Worm (Caenorhabditis elegans) whole organism, dauer: ENCODE measurements around the gene glb-15.

Experiments used
- unc-62 ChIP-seq: sonication (generic microtip); optimal IDR thresholded peaks from 2 replicates; lab custom pipeline; 2017; ENCODE audit warnings: missing biosample characterization, missing genetic modification reagents, missing genetic modification characterization

glb-15 gene

DNA sequence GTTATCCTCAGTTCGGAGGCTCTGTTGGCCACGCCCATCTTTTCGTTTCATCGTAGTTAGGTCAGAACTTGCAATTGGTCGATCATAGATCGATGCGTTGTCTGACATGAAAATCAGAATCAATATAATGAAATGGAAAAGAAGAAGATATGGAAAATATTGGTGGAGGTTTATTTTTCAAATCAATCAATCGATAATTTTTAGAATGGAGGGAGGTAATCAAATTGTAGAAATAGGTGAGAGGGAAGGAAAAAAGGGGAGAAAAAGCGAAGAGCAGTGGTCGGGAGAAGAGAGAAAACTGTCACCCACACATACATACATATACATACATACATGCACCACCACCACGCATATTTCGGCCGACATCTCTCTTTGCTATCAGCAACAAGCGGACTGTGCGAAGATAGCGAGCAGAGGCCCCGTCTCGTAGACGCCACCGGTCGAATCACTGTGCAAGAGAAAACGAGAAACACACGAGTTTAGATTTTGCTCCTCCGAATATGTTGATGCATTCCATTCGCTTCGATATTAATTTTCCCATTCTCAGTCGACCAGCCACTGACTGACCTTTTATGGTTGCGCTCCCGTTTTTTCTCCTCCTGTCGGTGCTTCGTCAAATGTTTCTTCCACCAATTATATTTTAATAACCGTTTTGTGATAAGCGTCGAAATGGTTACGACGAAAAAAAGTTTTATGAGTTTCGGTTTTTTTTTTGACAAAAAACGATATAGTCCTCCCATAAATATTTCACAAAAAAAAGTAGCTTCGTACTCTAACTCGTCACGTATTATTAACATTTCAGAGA lies 11.4 kb upstream of the glb-15 start, which contains the start of gene F35B12.10:
Gene F35B12.10, minus strand, starts transcription at position 51 of the 805 bp plus-strand sequence.
- TF ChIP-seq unc-62 (GFP tag; lab: Kevin White, UChicago): no peak

ce11 chrV:11627837-11628236 lies 9.8 kb upstream of the glb-15 start:
- TF ChIP-seq unc-62 (GFP tag; lab: Kevin White, UChicago): no peak

- no peak for TF ChIP-seq unc-62 (GFP tag; lab: Kevin White, UChicago)
Observed at ce11 chrV:11624954-11625353, 6.9 kb upstream of the glb-15 start.

DNA sequence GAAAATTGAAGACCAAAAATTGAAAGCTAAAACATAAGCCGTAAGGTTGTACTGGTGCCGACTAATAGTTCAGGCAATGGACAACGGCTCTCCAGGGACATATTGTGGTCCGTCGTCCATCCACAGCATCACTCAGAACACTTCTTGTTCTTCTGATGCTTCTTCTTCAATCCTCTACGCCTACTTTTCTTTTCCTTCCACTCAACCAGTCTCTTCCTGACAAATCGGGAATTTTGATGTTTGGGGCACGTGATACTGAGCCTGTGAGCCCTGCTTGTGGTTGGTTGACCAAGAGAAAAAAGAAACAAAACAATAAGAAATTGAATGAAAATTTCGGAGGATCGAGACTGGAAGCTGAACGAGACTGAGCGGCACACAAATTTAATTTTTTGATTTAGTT lies 3.2 kb upstream of the glb-15 start:
- no peak for TF ChIP-seq unc-62 (GFP tag; lab: Kevin White, UChicago)

ce11 chrV:11620081-11620480 lies 2.0 kb upstream of the glb-15 start:
- no peak for TF ChIP-seq unc-62 (GFP tag; lab: Kevin White, UChicago)

- no peak for TF ChIP-seq unc-62 (GFP tag; lab: Kevin White, UChicago)
Observed at ce11 chrV:11616813-11617212, 1.3 kb downstream of the glb-15 start.

DNA sequence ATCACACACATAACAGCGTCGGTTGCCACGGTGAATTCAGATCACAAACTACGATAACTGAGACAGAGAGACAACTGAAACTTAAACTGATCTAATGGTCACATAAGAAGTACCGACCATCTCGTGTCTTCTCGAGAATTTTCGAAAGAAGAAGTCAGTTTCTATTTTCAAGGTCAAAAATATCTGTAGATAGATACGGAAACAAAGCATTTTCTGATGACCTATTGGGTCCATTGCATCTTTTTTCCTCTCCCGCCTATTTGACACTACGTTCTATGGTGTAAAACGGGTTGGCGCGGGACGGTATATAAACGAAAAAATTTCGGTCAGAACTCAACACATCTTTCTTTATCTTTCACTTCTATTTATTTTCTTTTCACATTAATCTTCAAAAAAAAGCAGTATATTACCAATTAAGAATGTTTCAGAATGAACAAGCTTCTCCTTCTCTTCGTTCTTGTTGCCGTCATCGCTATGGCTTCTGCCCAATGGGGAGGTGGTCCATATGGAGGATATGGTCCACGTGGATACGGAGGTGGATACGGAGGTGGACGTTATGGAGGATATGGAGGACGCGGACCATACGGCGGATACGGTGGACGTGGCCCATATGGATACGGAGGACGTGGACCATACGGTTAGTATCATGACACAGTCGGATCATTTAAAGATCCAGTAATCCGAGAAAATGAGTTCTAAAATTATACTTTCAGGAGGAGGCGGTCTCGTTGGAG lies 2.0 kb downstream of the glb-15 start, which contains the start of gene nlp-24:
Gene nlp-24, plus strand, starts transcription at position 429 of the 734 bp plus-strand sequence.
- peak; percentile 11 for TF ChIP-seq unc-62 (GFP tag; lab: Kevin White, UChicago)

DNA sequence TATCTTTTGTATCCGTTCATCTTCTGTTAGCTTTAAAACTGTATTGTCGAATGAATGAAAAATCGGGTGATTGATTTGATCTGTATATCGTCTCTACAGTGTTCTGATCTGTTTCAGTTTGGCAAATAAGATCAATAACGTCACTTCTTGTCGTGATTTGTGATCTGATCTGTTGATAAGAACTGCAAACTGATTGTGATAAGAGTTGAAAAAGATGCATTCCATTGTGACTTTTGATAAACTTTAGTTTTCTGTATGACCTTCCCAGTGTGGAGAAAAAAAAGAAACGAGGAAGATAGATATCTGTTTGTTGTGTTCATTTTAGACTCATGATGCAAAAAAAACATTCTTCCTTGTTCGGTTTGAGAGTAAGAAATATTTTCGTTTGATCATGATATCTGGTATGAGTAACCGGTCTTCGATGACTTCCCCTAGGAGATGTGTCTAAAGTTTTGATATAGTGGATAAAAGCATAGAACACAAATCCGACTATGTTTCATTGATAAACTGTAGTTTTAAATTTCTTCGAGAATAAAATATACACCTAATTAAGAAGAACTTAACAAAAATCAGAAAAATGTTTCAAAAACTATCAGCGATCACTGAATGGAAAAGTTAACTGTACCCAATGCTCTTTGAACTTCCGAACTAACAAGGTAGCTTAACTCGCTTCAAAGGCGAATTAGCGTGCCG lies 3.1 kb downstream of the glb-15 start:
- no peak for TF ChIP-seq unc-62 (GFP tag; lab: Kevin White, UChicago)

- no peak for TF ChIP-seq unc-62 (GFP tag; lab: Kevin White, UChicago)
Observed at ce11 chrV:11613007-11613406, 5.1 kb downstream of the glb-15 start, which contains the start of gene tag-290. Gene tag-290, plus strand, starts transcription at chrV:11613307.

ce11 chrV:11610481-11610880 lies 7.6 kb downstream of the glb-15 start, which contains the start of gene sas-5:
Gene sas-5, plus strand, starts transcription at chrV:11610737.
- no peak for TF ChIP-seq unc-62 (GFP tag; lab: Kevin White, UChicago)

ce11 chrV:11610049-11610448 lies 8.0 kb downstream of the glb-15 start, which contains the start of gene piit-1:
Gene piit-1, minus strand, starts transcription at chrV:11610149.
- no peak for TF ChIP-seq unc-62 (GFP tag; lab: Kevin White, UChicago)

DNA sequence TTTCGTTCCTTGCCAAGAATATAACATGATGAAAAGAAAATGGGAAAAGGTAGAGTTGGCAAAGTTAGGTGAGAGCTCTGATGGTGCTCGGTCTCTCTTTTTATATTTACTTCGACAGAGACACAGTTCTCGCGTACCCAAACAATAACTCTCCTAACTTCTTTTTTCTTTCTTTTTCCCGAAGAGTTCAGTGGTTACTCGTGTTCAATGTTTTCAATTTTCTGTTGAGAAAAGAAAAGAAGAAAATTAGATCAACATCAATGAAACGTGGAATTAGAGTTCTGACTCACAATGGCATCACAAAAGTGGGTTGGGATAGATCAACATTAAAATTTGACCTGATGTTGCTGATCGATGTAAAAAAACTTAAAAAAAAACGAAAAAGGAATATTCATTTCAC lies 11.6 kb downstream of the glb-15 start, which contains the start of gene idpp-16:
Gene idpp-16, minus strand, starts transcription at position 101 of the 400 bp plus-strand sequence.
- no peak for TF ChIP-seq unc-62 (GFP tag; lab: Kevin White, UChicago)

- no peak for TF ChIP-seq unc-62 (GFP tag; lab: Kevin White, UChicago)
Observed at ce11 chrV:11605227-11605626, 12.8 kb downstream of the glb-15 start.

ce11 chrV:11604484-11604883 lies 13.6 kb downstream of the glb-15 start, which contains the start of gene dhs-20:
Gene dhs-20, minus strand, starts transcription at chrV:11604563.
- no peak for TF ChIP-seq unc-62 (GFP tag; lab: Kevin White, UChicago)

- TF ChIP-seq unc-62 (GFP tag; lab: Kevin White, UChicago): no peak
Observed at ce11 chrV:11600800-11601199, 17.3 kb downstream of the glb-15 start, which contains the start of gene F35B12.9. Gene F35B12.9, plus strand, starts transcription at chrV:11601171.
